Fruit fly (Drosophila melanogaster) whole organism, embryonic: ENCODE data around the gene CG8369.

ENCODE experiments used
- Abd-B ChIP-seq: fragments of 200-800 bp; sonication (Bioruptor generic); optimal IDR thresholded peaks from 2 replicates; lab custom pipeline; 2018; ENCODE audit warnings: missing biosample characterization, mild to moderate bottlenecking, missing genetic modification characterization, moderate library complexity
- Ada2b ChIP-seq: fragments of 200-800 bp; sonication (Bioruptor generic); IDR thresholded peaks from 2 replicates; pipeline ENCODE4 v1.3.6; 2022; ENCODE audit warnings: missing biosample characterization, missing genetic modification characterization
- CG10366 ChIP-seq: fragments of 200-800 bp; sonication (Bioruptor generic); IDR thresholded peaks from 2 replicates; pipeline ENCODE4 v1.3.6; 2022; ENCODE audit warnings: missing biosample characterization, missing genetic modification characterization
- CG10431 ChIP-seq: fragments of 200-800 bp; sonication (Bioruptor generic); optimal IDR thresholded peaks from 3 replicates; lab custom pipeline; 2018; ENCODE audit warnings: missing biosample characterization, mild to moderate bottlenecking, missing genetic modification characterization
- CG12104 ChIP-seq: fragments of 200-800 bp; sonication (Bioruptor generic); optimal IDR thresholded peaks from 3 replicates; lab custom pipeline; 2016; ENCODE audit warnings: missing biosample characterization, missing genetic modification characterization
- CG13424 ChIP-seq: fragments of 200-800 bp; sonication (Bioruptor generic); optimal IDR thresholded peaks from 2 replicates; lab custom pipeline; 2019; ENCODE audit warnings: missing biosample characterization, mild to moderate bottlenecking, missing genetic modification characterization, moderate library complexity
- CG15073 ChIP-seq: fragments of 200-800 bp; sonication (Bioruptor generic); optimal IDR thresholded peaks from 2 replicates; lab custom pipeline; 2016; ENCODE audit warnings: missing biosample characterization, missing genetic modification characterization
- CG18764 ChIP-seq: fragments of 200-800 bp; sonication (Bioruptor generic); optimal IDR thresholded peaks from 3 replicates; lab custom pipeline; 2016; ENCODE audit warnings: missing biosample characterization, missing genetic modification characterization
- CG2678 ChIP-seq: fragments of 200-800 bp; sonication (Bioruptor generic); optimal IDR thresholded peaks from 3 replicates; lab custom pipeline; 2019; ENCODE audit warnings: missing biosample characterization, mild to moderate bottlenecking, missing genetic modification characterization, moderate library complexity
- CG31224 ChIP-seq: fragments of 200-800 bp; sonication (Bioruptor generic); IDR thresholded peaks from 2 replicates; pipeline ENCODE4 v1.3.6; 2022; ENCODE audit warnings: missing biosample characterization, missing genetic modification characterization
- CG31388 ChIP-seq: fragments of 200-800 bp; sonication (Bioruptor generic); optimal IDR thresholded peaks from 2 replicates; lab custom pipeline; 2016; ENCODE audit warnings: missing biosample characterization, missing genetic modification characterization
- CG32767 ChIP-seq: fragments of 200-800 bp; sonication (Bioruptor generic); IDR thresholded peaks from 2 replicates; pipeline ENCODE4 v1.3.6; 2022; ENCODE audit warnings: missing biosample characterization, missing genetic modification characterization
- CG33213 ChIP-seq: fragments of 200-800 bp; sonication (Bioruptor generic); optimal IDR thresholded peaks from 3 replicates; lab custom pipeline; 2016; ENCODE audit warnings: missing biosample characterization, missing genetic modification characterization
- CG33557 ChIP-seq: fragments of 200-800 bp; sonication (Bioruptor generic); optimal IDR thresholded peaks from 2 replicates; lab custom pipeline; 2019; ENCODE audit warnings: missing biosample characterization, mild to moderate bottlenecking, missing genetic modification characterization, moderate library complexity
- CG3995 ChIP-seq: fragments of 200-800 bp; sonication (Bioruptor generic); optimal IDR thresholded peaks from 3 replicates; lab custom pipeline; 2016; ENCODE audit warnings: missing biosample characterization, missing genetic modification characterization
- CG4328 ChIP-seq: fragments of 200-800 bp; sonication (Bioruptor generic); optimal IDR thresholded peaks from 3 replicates; lab custom pipeline; 2017; ENCODE audit warnings: missing biosample characterization, missing genetic modification reagents, missing genetic modification characterization
- CG4360 ChIP-seq: fragments of 200-800 bp; sonication (Bioruptor generic); IDR thresholded peaks from 2 replicates; pipeline ENCODE4 v1.3.6; 2022; ENCODE audit warnings: missing biosample characterization, missing genetic modification characterization
- CG6654 ChIP-seq: fragments of 200-800 bp; sonication (Bioruptor generic); optimal IDR thresholded peaks from 2 replicates; lab custom pipeline; 2017; ENCODE audit warnings: missing biosample characterization, mild to moderate bottlenecking, missing genetic modification characterization
- CG7745 ChIP-seq: fragments of 200-800 bp; sonication (Bioruptor generic); optimal IDR thresholded peaks from 2 replicates; lab custom pipeline; 2018; ENCODE audit warnings: missing biosample characterization, mild to moderate bottlenecking, missing genetic modification characterization, moderate library complexity
- CG8388 ChIP-seq: fragments of 200-800 bp; sonication (Bioruptor generic); optimal IDR thresholded peaks from 2 replicates; lab custom pipeline; 2019; ENCODE audit warnings: missing biosample characterization, mild to moderate bottlenecking, missing genetic modification characterization, moderate library complexity
- CG9609 ChIP-seq: fragments of 200-800 bp; sonication (Bioruptor generic); optimal IDR thresholded peaks from 3 replicates; lab custom pipeline; 2016; ENCODE audit warnings: missing biosample characterization, missing genetic modification characterization
- CG9876 ChIP-seq: fragments of 200-800 bp; sonication (Bioruptor generic); optimal IDR thresholded peaks from 2 replicates; lab custom pipeline; 2016; ENCODE audit warnings: missing biosample characterization, missing genetic modification characterization
- D ChIP-seq, 2 experiments: fragments of 200-800 bp in 1 of 2; fragments of >200 bp in 1 of 2; sonication (Bioruptor generic) in 1 of 2; optimal IDR thresholded peaks; 2 replicates in 1 of 2; 3 replicates in 1 of 2; lab custom pipeline; 2017; ENCODE audit warnings: mild to moderate bottlenecking in 1 of 2, missing biosample characterization in 1 of 2, missing genetic modification characterization in 1 of 2, missing genetic modification reagents in 1 of 2
- Ets65A ChIP-seq: fragments of 200-800 bp; sonication (Bioruptor generic); peaks from one replicate; lab custom pipeline; 2016; ENCODE audit warnings: missing biosample characterization, missing genetic modification characterization
- Fer2 ChIP-seq: fragments of 200-800 bp; sonication (Bioruptor generic); optimal IDR thresholded peaks from 2 replicates; lab custom pipeline; 2018; ENCODE audit warnings: missing biosample characterization, mild to moderate bottlenecking, missing genetic modification characterization, moderate library complexity
- GATAe ChIP-seq: fragments of 200-800 bp; sonication (Bioruptor generic); conservative IDR thresholded peaks from 2 replicates; pipeline ENCODE4 v1.3.6; 2022; ENCODE audit warnings: missing biosample characterization, missing genetic modification characterization
- H15 ChIP-seq: fragments of 200-800 bp; sonication (Bioruptor generic); IDR thresholded peaks from 3 replicates; pipeline ENCODE4 v1.3.6; 2022; ENCODE audit warnings: missing biosample characterization, missing genetic modification characterization
- HLH54F ChIP-seq: fragments of 200-800 bp; sonication (Bioruptor generic); optimal IDR thresholded peaks from 3 replicates; lab custom pipeline; 2016; ENCODE audit warnings: missing biosample characterization, missing genetic modification characterization
- HLHmδ ChIP-seq: fragments of 200-800 bp; sonication (Bioruptor generic); optimal IDR thresholded peaks from 2 replicates; lab custom pipeline; 2018; ENCODE audit warnings: missing biosample characterization, mild to moderate bottlenecking, missing genetic modification characterization, moderate library complexity
- Hmr ChIP-seq: fragments of 200-800 bp; sonication (Bioruptor generic); optimal IDR thresholded peaks from 3 replicates; lab custom pipeline; 2017; ENCODE audit warnings: mild to moderate bottlenecking, missing biosample characterization, missing genetic modification reagents, missing genetic modification characterization
- Scr ChIP-seq: fragments of 200-800 bp; sonication (Bioruptor generic); IDR thresholded peaks from 2 replicates; pipeline ENCODE4 v1.3.6; 2022; ENCODE audit warnings: missing biosample characterization, missing genetic modification characterization; ENCODE audit not compliant: partially characterized antibody
- Spps ChIP-seq: fragments of 200-800 bp; sonication (Bioruptor generic); optimal IDR thresholded peaks from 2 replicates; lab custom pipeline; 2018; ENCODE audit warnings: missing biosample characterization, mild to moderate bottlenecking, missing genetic modification characterization
- Vsx1 ChIP-seq: fragments of 200-800 bp; sonication (Bioruptor generic); optimal IDR thresholded peaks from 2 replicates; lab custom pipeline; 2017; ENCODE audit warnings: missing biosample characterization, mild to moderate bottlenecking, missing genetic modification characterization, missing genetic modification reagents
- Xrp1 ChIP-seq: fragments of 200-800 bp; sonication (Bioruptor generic); IDR thresholded peaks from 2 replicates; pipeline ENCODE4 v1.3.6; 2022; ENCODE audit warnings: missing biosample characterization, missing genetic modification characterization
- abd-A ChIP-seq: fragments of 200-800 bp; sonication (Bioruptor generic); optimal IDR thresholded peaks from 3 replicates; lab custom pipeline; 2019; ENCODE audit warnings: missing biosample characterization, mild to moderate bottlenecking, missing genetic modification characterization, moderate library complexity
- az2 ChIP-seq: fragments of 200-800 bp; sonication (Bioruptor generic); optimal IDR thresholded peaks from 3 replicates; lab custom pipeline; 2016; ENCODE audit warnings: missing biosample characterization, missing genetic modification characterization
- bsh ChIP-seq, 2 experiments: fragments of 200-800 bp; sonication (Bioruptor generic); optimal IDR thresholded peaks; 2 replicates each; lab custom pipeline; 2017 to 2018; ENCODE audit warnings: mild to moderate bottlenecking in 2 of 2, missing biosample characterization in 2 of 2, missing genetic modification characterization in 2 of 2, moderate library complexity in 1 of 2
- cas ChIP-seq: fragments of 200-800 bp; sonication (Bioruptor generic); IDR thresholded peaks from 2 replicates; pipeline ENCODE4 v1.3.6; 2022; ENCODE audit warnings: missing biosample characterization, missing genetic modification characterization
- chif ChIP-seq, 2 experiments: fragments of 200-800 bp; sonication (Bioruptor generic); optimal IDR thresholded peaks; 3 replicates each; lab custom pipeline; 2016; ENCODE audit warnings: missing biosample characterization in 2 of 2, missing genetic modification characterization in 2 of 2
- dmrt11E ChIP-seq: fragments of 200-800 bp; sonication (Bioruptor generic); optimal IDR thresholded peaks from 3 replicates; lab custom pipeline; 2018; ENCODE audit warnings: missing biosample characterization, mild to moderate bottlenecking, missing genetic modification characterization, moderate library complexity
- dpn ChIP-seq, 2 experiments: fragments of 200-800 bp; sonication (Bioruptor generic); optimal IDR thresholded peaks; 3 replicates each; lab custom pipeline; 2016; ENCODE audit warnings: missing biosample characterization in 2 of 2, missing genetic modification characterization in 2 of 2
- ewg ChIP-seq: fragments of 200-800 bp; sonication (Bioruptor generic); optimal IDR thresholded peaks from 3 replicates; lab custom pipeline; 2017; ENCODE audit warnings: mild to moderate bottlenecking, missing biosample characterization, missing genetic modification reagents, missing genetic modification characterization
- klu ChIP-seq: fragments of 200-800 bp; sonication (Bioruptor generic); IDR thresholded peaks from 2 replicates; pipeline ENCODE4 v1.3.6; 2022; ENCODE audit warnings: missing biosample characterization, missing genetic modification characterization
- phol ChIP-seq: fragments of 200-800 bp; sonication (Bioruptor generic); optimal IDR thresholded peaks from 3 replicates; lab custom pipeline; 2018; ENCODE audit warnings: missing biosample characterization, mild to moderate bottlenecking, missing genetic modification characterization, moderate library complexity
- repo ChIP-seq: fragments of 200-800 bp; sonication (Bioruptor generic); optimal IDR thresholded peaks from 2 replicates; lab custom pipeline; 2016; ENCODE audit warnings: missing biosample characterization, missing genetic modification characterization
- run ChIP-seq: fragments of 200-800 bp; sonication (Bioruptor generic); optimal IDR thresholded peaks from 3 replicates; lab custom pipeline; 2018; ENCODE audit warnings: missing biosample characterization, mild to moderate bottlenecking, missing genetic modification characterization
- sens ChIP-seq: fragments of 200-800 bp; sonication (Bioruptor generic); peaks from one replicate; lab custom pipeline; 2016; ENCODE audit warnings: missing biosample characterization, missing genetic modification characterization
- tap ChIP-seq: fragments of 200-800 bp; optimal IDR thresholded peaks from 3 replicates; lab custom pipeline; 2019; ENCODE audit warnings: missing biosample characterization, mild to moderate bottlenecking, missing genetic modification characterization, moderate library complexity
- unc-4 ChIP-seq: fragments of 200-800 bp; sonication (Bioruptor generic); IDR thresholded peaks from 2 replicates; pipeline ENCODE4 v1.3.6; 2022; ENCODE audit warnings: missing biosample characterization, missing genetic modification characterization; ENCODE audit not compliant: partially characterized antibody
- yki ChIP-seq: fragments of >200 bp; optimal IDR thresholded peaks from 3 replicates; lab custom pipeline; 2018

Gene CG8369

dm6 chr3R:8846154-8846648, 24.4 kb downstream of the CG8369 start (continued):
- TF ChIP-seq CG9876 (GFP tag; lab: Kevin White, UChicago) (no peak), Fer2 (tag; lab: Kevin White, UChicago) (no peak), CG3995 (GFP tag; lab: Kevin White, UChicago) (no peak), HLH54F (peak; percentile 10), CG8388 (GFP tag; lab: Kevin White, UChicago) (peak; percentile 15), CG31224 (0 out of 2 replicates have a peak, but pooled peaks have one; percentile 9), CG12104 (GFP tag; lab: Kevin White, UChicago) (no peak), dmrt11E (tag; lab: Kevin White, UChicago) (peak; percentile 21), repo (peak; percentile 30), CG10431 (GFP tag; lab: Kevin White, UChicago) (peak; percentile 24), chif (GFP tag; optimal IDR thresholded peaks at IDR 0.05; lab: Kevin White, UChicago) (peak; percentile 7 to 53), bsh (GFP tag; optimal IDR thresholded peaks at IDR 0.05; lab: Kevin White, UChicago) (peak in 1 of 2 experiments; percentile 63), ewg (GFP tag; lab: Kevin White, UChicago) (peak; percentile 62), unc-4 (GFP tag; lab: Robert Waterston, UW) (peak; percentile 42; the same call in 1 of the 2 replicates), CG18764 (GFP tag; lab: Kevin White, UChicago) (peak; percentile 45), yki (no peak), sens (GFP tag; lab: Kevin White, UChicago) (peak; percentile 90), CG6654 (no peak), D (optimal IDR thresholded peaks at IDR 0.05; lab: Kevin White, UChicago) (peak; percentile 36), D (GFP tag; optimal IDR thresholded peaks at IDR 0.05; lab: Kevin White, UChicago) (no peak), CG15073 (no peak), run (peak; percentile 48), dpn (GFP tag; optimal IDR thresholded peaks at IDR 0.05; lab: Kevin White, UChicago) (peak; percentile 8 to 49), CG32767 (GFP tag; lab: Robert Waterston, UW) (peak; percentile 40; the same call in 1 of the 2 replicates), HLHmδ (peak; percentile 93), tap (tag; lab: Kevin White, UChicago) (peak; percentile 51), CG13424 (tag; lab: Kevin White, UChicago) (peak; percentile 35), phol (tag; lab: Kevin White, UChicago) (no peak), Abd-B (GFP tag; lab: Kevin White, UChicago) (no peak), abd-A (tag; lab: Kevin White, UChicago) (peak; percentile 62), CG33213 (GFP tag; lab: Kevin White, UChicago) (peak; percentile 58), GATAe (GFP tag; lab: Robert Waterston, UW) (no peak), H15 (GFP tag; lab: Robert Waterston, UW) (no peak), Scr (GFP tag; lab: Robert Waterston, UW) (peak; percentile 21; the same call in 1 of the 2 replicates), Ets65A (GFP tag; lab: Kevin White, UChicago) (no peak), Ada2b (GFP tag; lab: Robert Waterston, UW) (0 out of 2 replicates have a peak, but pooled peaks have one; percentile 24), CG9609 (GFP tag; lab: Kevin White, UChicago) (no peak), Spps (tag; lab: Kevin White, UChicago) (peak; percentile 18), cas (GFP tag; lab: Robert Waterston, UW) (no peak), CG33557 (GFP tag; lab: Kevin White, UChicago) (peak; percentile 50), CG2678 (tag; lab: Kevin White, UChicago) (peak; percentile 63), klu (GFP tag; lab: Robert Waterston, UW) (no peak), CG4328 (GFP tag; lab: Kevin White, UChicago) (peak; percentile 31), CG7745 (tag; lab: Kevin White, UChicago) (peak; percentile 70), CG10366 (GFP tag; lab: Robert Waterston, UW) (no peak), CG4360 (GFP tag; lab: Robert Waterston, UW) (0 out of 2 replicates have a peak, but pooled peaks have one; percentile 43), Hmr (GFP tag; lab: Kevin White, UChicago) (peak; percentile 77), az2 (GFP tag; lab: Kevin White, UChicago) (no peak), Xrp1 (GFP tag; lab: Robert Waterston, UW) (peak; percentile 54), CG31388 (no peak), Vsx1 (GFP tag; lab: Kevin White, UChicago) (peak; percentile 82)
